Fruit fly (Drosophila melanogaster) whole organism, embryonic: ENCODE measurements around the gene uif.

ENCODE experiments used
- Adf1 ChIP-seq: fragments of 200-800 bp; sonication (Bioruptor generic); IDR thresholded peaks from 2 replicates; pipeline ENCODE4 v1.3.6; 2022; ENCODE audit warnings: missing biosample characterization, missing genetic modification characterization
- Bteb2 ChIP-seq: fragments of 200-800 bp; sonication (Bioruptor generic); optimal IDR thresholded peaks from 2 replicates; lab custom pipeline; 2016; ENCODE audit warnings: missing biosample characterization, missing genetic modification characterization
- CG10209 ChIP-seq: fragments of 200-800 bp; sonication (Bioruptor generic); optimal IDR thresholded peaks from 3 replicates; lab custom pipeline; 2017; ENCODE audit warnings: missing biosample characterization, mild to moderate bottlenecking, missing genetic modification characterization, missing genetic modification reagents
- CG10274 ChIP-seq: fragments of 200-800 bp; sonication (Bioruptor generic); optimal IDR thresholded peaks from 3 replicates; lab custom pipeline; 2017; ENCODE audit warnings: missing biosample characterization, mild to moderate bottlenecking, missing genetic modification characterization
- CG10543 ChIP-seq: fragments of 200-800 bp; sonication (Bioruptor generic); optimal IDR thresholded peaks from 3 replicates; lab custom pipeline; 2017; ENCODE audit warnings: missing biosample characterization, mild to moderate bottlenecking, missing genetic modification characterization, moderate library complexity
- CG10565 ChIP-seq: fragments of 200-800 bp; sonication (Bioruptor generic); optimal IDR thresholded peaks from 3 replicates; lab custom pipeline; 2016; ENCODE audit warnings: missing biosample characterization, mild to moderate bottlenecking, missing genetic modification characterization
- CG10654 ChIP-seq: fragments of 200-800 bp; sonication (Bioruptor generic); optimal IDR thresholded peaks from 2 replicates; lab custom pipeline; 2016; ENCODE audit warnings: missing biosample characterization, missing genetic modification characterization
- CG11247 ChIP-seq: fragments of 200-800 bp; sonication (Bioruptor generic); IDR thresholded peaks from 2 replicates; pipeline ENCODE4 v1.3.6; 2022; ENCODE audit warnings: missing biosample characterization, missing genetic modification characterization
- CG11504 ChIP-seq: fragments of 200-800 bp; sonication (Bioruptor generic); optimal IDR thresholded peaks from 3 replicates; lab custom pipeline; 2019; ENCODE audit warnings: missing biosample characterization, mild to moderate bottlenecking, missing genetic modification characterization, moderate library complexity
- CG11560 ChIP-seq: fragments of 200-800 bp; sonication (Bioruptor generic); IDR thresholded peaks from 3 replicates; pipeline ENCODE4 v1.3.6; 2022; ENCODE audit warnings: missing biosample characterization, missing genetic modification characterization
- CG14667 ChIP-seq: fragments of 200-800 bp; sonication (Bioruptor generic); IDR thresholded peaks from 2 replicates; pipeline ENCODE4 v1.3.6; 2022; ENCODE audit warnings: missing biosample characterization, missing genetic modification characterization
- CG17359 ChIP-seq: fragments of 200-800 bp; sonication (Bioruptor generic); optimal IDR thresholded peaks from 3 replicates; lab custom pipeline; 2018; ENCODE audit warnings: missing biosample characterization, mild to moderate bottlenecking, missing genetic modification characterization, moderate library complexity
- CG17612 ChIP-seq: fragments of 200-800 bp; sonication (Bioruptor generic); IDR thresholded peaks from 2 replicates; pipeline ENCODE4 v1.3.6; 2022; ENCODE audit warnings: missing biosample characterization, missing genetic modification characterization
- CG17802 ChIP-seq: fragments of 200-800 bp; sonication (Bioruptor generic); optimal IDR thresholded peaks from 2 replicates; lab custom pipeline; 2018; ENCODE audit warnings: missing biosample characterization, mild to moderate bottlenecking, missing genetic modification characterization, moderate library complexity
- CG17912 ChIP-seq: fragments of 200-800 bp; sonication (Bioruptor generic); optimal IDR thresholded peaks from 2 replicates; lab custom pipeline; 2018; ENCODE audit warnings: missing biosample characterization, mild to moderate bottlenecking, missing genetic modification characterization
- CG30431 ChIP-seq: fragments of 200-800 bp; sonication (Bioruptor generic); optimal IDR thresholded peaks from 2 replicates; lab custom pipeline; 2017; ENCODE audit warnings: missing biosample characterization, missing genetic modification characterization
- CG31388 ChIP-seq: fragments of 200-800 bp; sonication (Bioruptor generic); optimal IDR thresholded peaks from 2 replicates; lab custom pipeline; 2016; ENCODE audit warnings: missing biosample characterization, missing genetic modification characterization
- CG33213 ChIP-seq: fragments of 200-800 bp; sonication (Bioruptor generic); optimal IDR thresholded peaks from 3 replicates; lab custom pipeline; 2016; ENCODE audit warnings: missing biosample characterization, missing genetic modification characterization
- CG3847 ChIP-seq: fragments of 200-800 bp; sonication (Bioruptor generic); IDR thresholded peaks from 2 replicates; pipeline ENCODE4 v1.3.6; 2022; ENCODE audit warnings: missing biosample characterization, missing genetic modification characterization
- CG6272 ChIP-seq: fragments of 200-800 bp; sonication (Bioruptor generic); IDR thresholded peaks from 2 replicates; pipeline ENCODE4 v1.3.6; 2022; ENCODE audit warnings: missing biosample characterization, missing genetic modification characterization
- CG7556 ChIP-seq: fragments of 200-800 bp; sonication (Bioruptor generic); optimal IDR thresholded peaks from 2 replicates; lab custom pipeline; 2017; ENCODE audit warnings: missing biosample characterization, mild to moderate bottlenecking, missing genetic modification characterization
- CG9876 ChIP-seq: fragments of 200-800 bp; sonication (Bioruptor generic); optimal IDR thresholded peaks from 2 replicates; lab custom pipeline; 2016; ENCODE audit warnings: missing biosample characterization, missing genetic modification characterization
- Dbx ChIP-seq: fragments of 200-800 bp; sonication (Bioruptor generic); IDR thresholded peaks from 3 replicates; pipeline ENCODE4 v1.3.6; 2022; ENCODE audit warnings: missing biosample characterization, missing genetic modification characterization
- Hr78 ChIP-seq, 2 experiments: fragments of 200-800 bp in 1 of 2; fragments of >200 bp in 1 of 2; sonication (Bioruptor generic) in 1 of 2; optimal IDR thresholded peaks; 2 replicates each; lab custom pipeline; 2017 to 2019; ENCODE audit warnings: missing biosample characterization in 2 of 2, missing genetic modification characterization in 2 of 2, mild to moderate bottlenecking in 1 of 2, moderate library complexity in 1 of 2
- Lpt ChIP-seq: fragments of >200 bp; optimal IDR thresholded peaks from 2 replicates; lab custom pipeline; 2018; ENCODE audit warnings: missing biosample characterization, missing genetic modification characterization
- Med ChIP-seq: fragments of 200-800 bp; sonication (Bioruptor generic); peaks from one replicate; lab custom pipeline; 2016; ENCODE audit warnings: missing biosample characterization, missing genetic modification characterization, mild to moderate bottlenecking, inconsistent platforms, moderate library complexity
- Oli ChIP-seq: fragments of 200-800 bp; sonication (Bioruptor generic); optimal IDR thresholded peaks from 2 replicates; lab custom pipeline; 2018; ENCODE audit warnings: missing biosample characterization, mild to moderate bottlenecking, missing genetic modification characterization, moderate library complexity
- Rx ChIP-seq: fragments of 200-800 bp; sonication (Bioruptor generic); IDR thresholded peaks from 2 replicates; pipeline ENCODE4 v1.3.6; 2022; ENCODE audit warnings: missing biosample characterization, missing genetic modification characterization
- Sin3A ChIP-seq: fragments of >200 bp; optimal IDR thresholded peaks from 2 replicates; lab custom pipeline; 2018
- Stat92E ChIP-seq, 3 experiments: fragments of >200 bp in 2 of 3; fragments of 200-800 bp in 1 of 3; sonication (Bioruptor generic) in 1 of 3; optimal IDR thresholded peaks; 2 replicates each; lab custom pipeline; 2017 to 2019; ENCODE audit warnings: missing biosample characterization in 3 of 3, missing genetic modification characterization in 3 of 3, mild to moderate bottlenecking in 1 of 3, moderate library complexity in 1 of 3
- bigmax ChIP-seq: fragments of 200-800 bp; sonication (Bioruptor generic); optimal IDR thresholded peaks from 2 replicates; lab custom pipeline; 2018; ENCODE audit warnings: missing biosample characterization, mild to moderate bottlenecking, missing genetic modification characterization
- cato ChIP-seq: fragments of 200-800 bp; sonication (Bioruptor generic); optimal IDR thresholded peaks from 2 replicates; lab custom pipeline; 2016; ENCODE audit warnings: missing biosample characterization, missing genetic modification characterization, borderline replicate concordance
- caup ChIP-seq: fragments of 200-800 bp; sonication (Bioruptor generic); optimal IDR thresholded peaks from 3 replicates; lab custom pipeline; 2017; ENCODE audit warnings: missing biosample characterization, mild to moderate bottlenecking, missing genetic modification characterization, moderate library complexity; ENCODE audit not compliant: severe bottlenecking
- cwo ChIP-seq: fragments of 200-800 bp; sonication (Bioruptor generic); optimal IDR thresholded peaks from 3 replicates; lab custom pipeline; 2017; ENCODE audit warnings: missing biosample characterization, missing genetic modification characterization, mild to moderate bottlenecking, moderate library complexity, missing genetic modification reagents
- dmrt11E ChIP-seq: fragments of 200-800 bp; sonication (Bioruptor generic); optimal IDR thresholded peaks from 3 replicates; lab custom pipeline; 2018; ENCODE audit warnings: missing biosample characterization, mild to moderate bottlenecking, missing genetic modification characterization, moderate library complexity
- en ChIP-seq: fragments of 200-800 bp; sonication (Bioruptor generic); optimal IDR thresholded peaks from 2 replicates; lab custom pipeline; 2016; ENCODE audit warnings: missing biosample characterization, missing genetic modification characterization
- esg ChIP-seq: fragments of 200-800 bp; sonication (Bioruptor generic); conservative IDR thresholded peaks from 2 replicates; pipeline ENCODE4 v1.3.6; 2022; ENCODE audit warnings: missing biosample characterization, missing genetic modification characterization
- fd64A ChIP-seq: fragments of 200-800 bp; sonication (Bioruptor generic); optimal IDR thresholded peaks from 3 replicates; lab custom pipeline; 2018; ENCODE audit warnings: missing biosample characterization, mild to moderate bottlenecking, missing genetic modification characterization
- gfzf ChIP-seq: fragments of 200-800 bp; sonication (Bioruptor generic); optimal IDR thresholded peaks from 2 replicates; lab custom pipeline; 2016; ENCODE audit warnings: missing biosample characterization, mild to moderate bottlenecking, missing genetic modification characterization, moderate library complexity
- ken ChIP-seq: fragments of 200-800 bp; sonication (Bioruptor generic); IDR thresholded peaks from 3 replicates; pipeline ENCODE4 v1.3.6; 2022; ENCODE audit warnings: missing biosample characterization, missing genetic modification characterization
- lola ChIP-seq, 3 experiments: fragments of >200 bp in 2 of 3; fragments of 200-800 bp in 1 of 3; sonication (Bioruptor generic) in 1 of 3; optimal IDR thresholded peaks; 2 replicates each; lab custom pipeline; 2017 to 2019; ENCODE audit warnings: missing biosample characterization in 3 of 3, missing genetic modification characterization in 3 of 3, mild to moderate bottlenecking in 1 of 3, moderate library complexity in 1 of 3
- repo ChIP-seq: fragments of 200-800 bp; sonication (Bioruptor generic); optimal IDR thresholded peaks from 2 replicates; lab custom pipeline; 2016; ENCODE audit warnings: missing biosample characterization, missing genetic modification characterization
- ro ChIP-seq: fragments of 200-800 bp; sonication (Bioruptor generic); IDR thresholded peaks from 2 replicates; pipeline ENCODE4 v1.3.6; 2022; ENCODE audit warnings: missing biosample characterization, missing genetic modification characterization
- slp2 ChIP-seq: fragments of 200-800 bp; sonication (Bioruptor generic); optimal IDR thresholded peaks from 2 replicates; lab custom pipeline; 2016; ENCODE audit warnings: missing biosample characterization, missing genetic modification characterization
- sob ChIP-seq: fragments of 200-800 bp; sonication (Bioruptor generic); IDR thresholded peaks from 2 replicates; pipeline ENCODE4 v1.3.6; 2022; ENCODE audit warnings: missing biosample characterization, missing genetic modification characterization
- tap ChIP-seq: fragments of 200-800 bp; optimal IDR thresholded peaks from 3 replicates; lab custom pipeline; 2019; ENCODE audit warnings: missing biosample characterization, mild to moderate bottlenecking, missing genetic modification characterization, moderate library complexity
- tll ChIP-seq, 2 experiments: fragments of 200-800 bp in 1 of 2; fragments of >200 bp in 1 of 2; sonication (Bioruptor generic) in 1 of 2; optimal IDR thresholded peaks; 2 replicates each; lab custom pipeline; 2017 to 2019; ENCODE audit warnings: missing biosample characterization in 2 of 2, missing genetic modification characterization in 2 of 2, mild to moderate bottlenecking in 1 of 2, moderate library complexity in 1 of 2
- trh ChIP-seq: fragments of 200-800 bp; sonication (Bioruptor generic); optimal IDR thresholded peaks from 2 replicates; lab custom pipeline; 2016; ENCODE audit warnings: missing biosample characterization, missing genetic modification characterization
- zen2 ChIP-seq: fragments of 200-800 bp; sonication (Bioruptor generic); IDR thresholded peaks from 3 replicates; pipeline ENCODE4 v1.3.6; 2022; ENCODE audit warnings: missing biosample characterization, missing genetic modification characterization; ENCODE audit not compliant: partially characterized antibody

The uif gene

dm6 chr2L:7042150-7042811 lies 32.1 kb upstream of the uif start (continued):
- TF ChIP-seq Stat92E (GFP tag; optimal IDR thresholded peaks at IDR 0.05; lab: Kevin White, UChicago) (peak in 1 of 3 experiments; percentile 33), Lpt (GFP tag; lab: Kevin White, UChicago) (no peak), ken (GFP tag; lab: Robert Waterston, UW) (peak; percentile 66; the same call in 2 of the 3 replicates), tll (GFP tag; optimal IDR thresholded peaks at IDR 0.05; lab: Kevin White, UChicago) (peak in 1 of 2 experiments; percentile 2), CG30431 (GFP tag; lab: Kevin White, UChicago) (no peak), CG3847 (GFP tag; lab: Robert Waterston, UW) (peak; percentile 88), CG9876 (no peak), CG11504 (tag; lab: Kevin White, UChicago) (peak; percentile 36), bigmax (peak; percentile 42), ro (GFP tag; lab: Robert Waterston, UW) (no peak), en (GFP tag; lab: Kevin White, UChicago) (no peak), caup (GFP tag; lab: Kevin White, UChicago) (peak; percentile 67), tap (tag; lab: Kevin White, UChicago) (no peak), Hr78 (GFP tag; optimal IDR thresholded peaks at IDR 0.05; lab: Kevin White, UChicago) (no peak), lola (GFP tag; optimal IDR thresholded peaks at IDR 0.05; lab: Kevin White, UChicago) (no peak), cwo (GFP tag; lab: Kevin White, UChicago) (no peak), CG10543 (GFP tag; lab: Kevin White, UChicago) (peak; percentile 78), CG10654 (GFP tag; lab: Kevin White, UChicago) (no peak), gfzf (GFP tag; lab: Kevin White, UChicago) (peak; percentile 27), CG17359 (tag; lab: Kevin White, UChicago) (no peak), CG10209 (peak; percentile 31), zen2 (GFP tag; lab: Robert Waterston, UW) (peak; percentile 49), CG6272 (peak; percentile 15; the same call in 1 of the 2 replicates), CG14667 (GFP tag; lab: Robert Waterston, UW) (no peak), CG17912 (GFP tag; lab: Kevin White, UChicago) (peak; percentile 55), CG17802 (no peak), CG10565 (GFP tag; lab: Kevin White, UChicago) (no peak), repo (GFP tag; lab: Kevin White, UChicago) (peak; percentile 38), slp2 (no peak), CG33213 (GFP tag; lab: Kevin White, UChicago) (peak; percentile 37), CG17612 (no peak), dmrt11E (tag; lab: Kevin White, UChicago) (no peak), CG10274 (peak; percentile 34), Oli (tag; lab: Kevin White, UChicago) (peak; percentile 17), Sin3A (lab: Kevin White, UChicago) (peak; percentile 44), trh (GFP tag; lab: Kevin White, UChicago) (no peak), sob (peak; percentile 64), esg (GFP tag; lab: Robert Waterston, UW) (peak; percentile 30; the same call in 1 of the 2 replicates), Bteb2 (no peak), fd64A (no peak), Med (peak; percentile 95), CG11560 (tag; lab: Robert Waterston, UW) (no peak), Dbx (GFP tag; lab: Robert Waterston, UW) (peak; percentile 69), CG7556 (GFP tag; lab: Kevin White, UChicago) (peak; percentile 64), Rx (peak; percentile 26; the same call in 1 of the 2 replicates), CG11247 (GFP tag; lab: Robert Waterston, UW) (peak; percentile 59; the same call in 1 of the 2 replicates), CG31388 (GFP tag; lab: Kevin White, UChicago) (no peak), Adf1 (GFP tag; lab: Robert Waterston, UW) (peak; percentile 66), cato (GFP tag; lab: Kevin White, UChicago) (no peak)
